Fruit fly (Drosophila melanogaster) whole organism, embryonic: ENCODE data around the gene CG7006.

Experiments
- Antp ChIP-seq: fragments of 200-800 bp; sonication (Bioruptor generic); optimal IDR thresholded peaks from 3 replicates; lab custom pipeline; 2016; ENCODE audit warnings: missing biosample characterization, missing genetic modification characterization
- CG10959 ChIP-seq: fragments of 200-800 bp; sonication (Bioruptor generic); IDR thresholded peaks from 2 replicates; pipeline ENCODE4 v1.3.6; 2022; ENCODE audit warnings: missing biosample characterization, missing genetic modification characterization
- CG12744 ChIP-seq: fragments of 200-800 bp; sonication (Bioruptor generic); optimal IDR thresholded peaks from 2 replicates; lab custom pipeline; 2016; ENCODE audit warnings: missing biosample characterization, missing genetic modification characterization
- CG13775 ChIP-seq: fragments of 200-800 bp; sonication (Bioruptor generic); optimal IDR thresholded peaks from 3 replicates; lab custom pipeline; 2017; ENCODE audit warnings: missing biosample characterization, mild to moderate bottlenecking, missing genetic modification characterization
- CG31365 ChIP-seq: fragments of 200-800 bp; sonication (Bioruptor generic); optimal IDR thresholded peaks from 2 replicates; lab custom pipeline; 2018; ENCODE audit warnings: missing biosample characterization, mild to moderate bottlenecking, missing genetic modification characterization
- CG34224 ChIP-seq: fragments of 200-800 bp; sonication (Bioruptor generic); IDR thresholded peaks from 3 replicates; pipeline ENCODE4 v1.3.6; 2022; ENCODE audit warnings: missing biosample characterization, missing genetic modification characterization; ENCODE audit not compliant: partially characterized antibody
- CG34422 ChIP-seq: fragments of 200-800 bp; sonication (Bioruptor generic); IDR thresholded peaks from 3 replicates; pipeline ENCODE4 v1.3.6; 2022; ENCODE audit warnings: missing biosample characterization, missing genetic modification characterization
- CG3847 ChIP-seq: fragments of 200-800 bp; sonication (Bioruptor generic); IDR thresholded peaks from 2 replicates; pipeline ENCODE4 v1.3.6; 2022; ENCODE audit warnings: missing biosample characterization, missing genetic modification characterization
- CG3995 ChIP-seq: fragments of 200-800 bp; sonication (Bioruptor generic); optimal IDR thresholded peaks from 3 replicates; lab custom pipeline; 2016; ENCODE audit warnings: missing biosample characterization, missing genetic modification characterization
- CG4820 ChIP-seq: fragments of 200-800 bp; sonication (Bioruptor generic); optimal IDR thresholded peaks from 3 replicates; lab custom pipeline; 2016; ENCODE audit warnings: missing biosample characterization, missing genetic modification characterization
- CG5953 ChIP-seq: fragments of 200-800 bp; sonication (Bioruptor generic); IDR thresholded peaks from 2 replicates; pipeline ENCODE4 v1.3.6; 2022; ENCODE audit warnings: missing biosample characterization, missing genetic modification characterization
- CG6254 ChIP-seq: fragments of 200-800 bp; sonication (Bioruptor generic); optimal IDR thresholded peaks from 3 replicates; lab custom pipeline; 2017; ENCODE audit warnings: mild to moderate bottlenecking, missing biosample characterization, missing genetic modification reagents, missing genetic modification characterization
- CG8478 ChIP-seq: fragments of >200 bp; optimal IDR thresholded peaks from 2 replicates; lab custom pipeline; 2018
- Chrac-16 ChIP-seq: fragments of 200-800 bp; sonication (Bioruptor generic); optimal IDR thresholded peaks from 3 replicates; lab custom pipeline; 2016; ENCODE audit warnings: missing biosample characterization, missing genetic modification characterization
- CkIIα-i1 ChIP-seq: fragments of 200-800 bp; sonication (Bioruptor generic); IDR thresholded peaks from 2 replicates; pipeline ENCODE4 v1.3.6; 2022; ENCODE audit warnings: missing biosample characterization, missing genetic modification characterization
- Dad ChIP-seq: fragments of 200-800 bp; sonication (Bioruptor generic); optimal IDR thresholded peaks from 3 replicates; lab custom pipeline; 2016; ENCODE audit warnings: missing biosample characterization, missing genetic modification characterization
- Dfd ChIP-seq, 2 experiments: fragments of >200 bp; optimal IDR thresholded peaks; 2 replicates each; lab custom pipeline; 2017; ENCODE audit warnings: missing biosample characterization in 2 of 2, missing genetic modification characterization in 2 of 2
- Dref ChIP-seq: fragments of 200-800 bp; sonication (Bioruptor generic); IDR thresholded peaks from 2 replicates; pipeline ENCODE4 v1.3.6; 2022; ENCODE audit warnings: missing biosample characterization, missing genetic modification characterization
- ERR ChIP-seq: fragments of 200-800 bp; sonication (Bioruptor generic); optimal IDR thresholded peaks from 2 replicates; lab custom pipeline; 2016; ENCODE audit warnings: missing biosample characterization, missing genetic modification characterization
- H15 ChIP-seq: fragments of 200-800 bp; sonication (Bioruptor generic); IDR thresholded peaks from 3 replicates; pipeline ENCODE4 v1.3.6; 2022; ENCODE audit warnings: missing biosample characterization, missing genetic modification characterization
- HLH3B ChIP-seq: fragments of 200-800 bp; sonication (Bioruptor generic); IDR thresholded peaks from 2 replicates; pipeline ENCODE4 v1.3.6; 2022; ENCODE audit warnings: missing biosample characterization, missing genetic modification characterization
- HLH4C ChIP-seq: fragments of 200-800 bp; sonication (Bioruptor generic); IDR thresholded peaks from 3 replicates; pipeline ENCODE4 v1.3.6; 2022; ENCODE audit warnings: missing biosample characterization, missing genetic modification characterization; ENCODE audit not compliant: partially characterized antibody
- HmgZ ChIP-seq: fragments of 200-800 bp; sonication (Bioruptor generic); optimal IDR thresholded peaks from 2 replicates; lab custom pipeline; 2018; ENCODE audit warnings: missing biosample characterization, mild to moderate bottlenecking, missing genetic modification characterization
- Jarid2 ChIP-seq: fragments of 200-800 bp; sonication (Bioruptor generic); optimal IDR thresholded peaks from 3 replicates; lab custom pipeline; 2017; ENCODE audit warnings: mild to moderate bottlenecking, missing biosample characterization, missing genetic modification reagents, missing genetic modification characterization
- Meics ChIP-seq: fragments of 200-800 bp; sonication (Bioruptor generic); optimal IDR thresholded peaks from 2 replicates; lab custom pipeline; 2017; ENCODE audit warnings: missing biosample characterization, mild to moderate bottlenecking, missing genetic modification characterization
- Myb ChIP-seq: fragments of 200-800 bp; sonication (Bioruptor generic); optimal IDR thresholded peaks from 2 replicates; lab custom pipeline; 2016; ENCODE audit warnings: missing biosample characterization, missing genetic modification characterization
- NFAT ChIP-seq: fragments of 200-800 bp; sonication (Bioruptor generic); IDR thresholded peaks from 2 replicates; pipeline ENCODE4 v1.3.6; 2022; ENCODE audit warnings: missing biosample characterization, missing genetic modification characterization
- Optix ChIP-seq: fragments of 200-800 bp; sonication (Bioruptor generic); IDR thresholded peaks from 3 replicates; pipeline ENCODE4 v1.3.6; 2022; ENCODE audit warnings: missing biosample characterization, missing genetic modification characterization
- Rfx ChIP-seq: fragments of 200-800 bp; sonication (Bioruptor generic); IDR thresholded peaks from 2 replicates; pipeline ENCODE4 v1.3.6; 2022; ENCODE audit warnings: missing biosample characterization, missing genetic modification characterization
- Xrp1 ChIP-seq: fragments of 200-800 bp; sonication (Bioruptor generic); IDR thresholded peaks from 2 replicates; pipeline ENCODE4 v1.3.6; 2022; ENCODE audit warnings: missing biosample characterization, missing genetic modification characterization
- bab2 ChIP-seq: fragments of 200-800 bp; sonication (Bioruptor generic); optimal IDR thresholded peaks from 2 replicates; lab custom pipeline; 2016; ENCODE audit warnings: missing biosample characterization, missing genetic modification characterization
- bsh ChIP-seq, 2 experiments: fragments of 200-800 bp; sonication (Bioruptor generic); optimal IDR thresholded peaks; 2 replicates each; lab custom pipeline; 2017 to 2018; ENCODE audit warnings: mild to moderate bottlenecking in 2 of 2, missing biosample characterization in 2 of 2, missing genetic modification characterization in 2 of 2, moderate library complexity in 1 of 2
- cas ChIP-seq: fragments of 200-800 bp; sonication (Bioruptor generic); IDR thresholded peaks from 2 replicates; pipeline ENCODE4 v1.3.6; 2022; ENCODE audit warnings: missing biosample characterization, missing genetic modification characterization
- crol ChIP-seq: fragments of 200-800 bp; sonication (Bioruptor generic); IDR thresholded peaks from 2 replicates; pipeline ENCODE4 v1.3.6; 2022; ENCODE audit warnings: missing biosample characterization, missing genetic modification characterization
- cwo ChIP-seq: fragments of 200-800 bp; sonication (Bioruptor generic); optimal IDR thresholded peaks from 3 replicates; lab custom pipeline; 2017; ENCODE audit warnings: missing biosample characterization, missing genetic modification characterization, mild to moderate bottlenecking, moderate library complexity, missing genetic modification reagents
- danr ChIP-seq: fragments of 200-800 bp; sonication (Bioruptor generic); IDR thresholded peaks from 2 replicates; pipeline ENCODE4 v1.3.6; 2022; ENCODE audit warnings: missing biosample characterization, missing genetic modification characterization
- dimm ChIP-seq: fragments of 200-800 bp; sonication (Bioruptor generic); IDR thresholded peaks from 2 replicates; pipeline ENCODE4 v1.3.6; 2022; ENCODE audit warnings: missing biosample characterization, missing genetic modification characterization
- ewg ChIP-seq: fragments of 200-800 bp; sonication (Bioruptor generic); optimal IDR thresholded peaks from 3 replicates; lab custom pipeline; 2017; ENCODE audit warnings: mild to moderate bottlenecking, missing biosample characterization, missing genetic modification reagents, missing genetic modification characterization
- gce ChIP-seq: fragments of 200-800 bp; sonication (Bioruptor generic); IDR thresholded peaks from 3 replicates; pipeline ENCODE4 v1.3.6; 2022; ENCODE audit warnings: missing biosample characterization, missing genetic modification characterization
- ham ChIP-seq: fragments of 200-800 bp; sonication (Bioruptor generic); IDR thresholded peaks from 2 replicates; pipeline ENCODE4 v1.3.6; 2022; ENCODE audit warnings: missing biosample characterization, missing genetic modification characterization
- ken ChIP-seq: fragments of 200-800 bp; sonication (Bioruptor generic); IDR thresholded peaks from 3 replicates; pipeline ENCODE4 v1.3.6; 2022; ENCODE audit warnings: missing biosample characterization, missing genetic modification characterization
- lov ChIP-seq, 2 experiments: fragments of 200-800 bp in 1 of 2; fragments of >200 bp in 1 of 2; sonication (Bioruptor generic) in 1 of 2; IDR thresholded peaks in 1 of 2; optimal IDR thresholded peaks in 1 of 2; 2 replicates in 1 of 2; 3 replicates in 1 of 2; pipeline versions ENCODE4 v1.3.6 to Lab custom; 2017 to 2022; ENCODE audit warnings: missing biosample characterization in 1 of 2, missing genetic modification characterization in 1 of 2
- nerfin-1 ChIP-seq: fragments of 200-800 bp; sonication (Bioruptor generic); optimal IDR thresholded peaks from 3 replicates; lab custom pipeline; 2019; ENCODE audit warnings: missing biosample characterization, mild to moderate bottlenecking, missing genetic modification characterization, moderate library complexity
- phol ChIP-seq: fragments of 200-800 bp; sonication (Bioruptor generic); optimal IDR thresholded peaks from 3 replicates; lab custom pipeline; 2018; ENCODE audit warnings: missing biosample characterization, mild to moderate bottlenecking, missing genetic modification characterization, moderate library complexity
- repo ChIP-seq: fragments of 200-800 bp; sonication (Bioruptor generic); optimal IDR thresholded peaks from 2 replicates; lab custom pipeline; 2016; ENCODE audit warnings: missing biosample characterization, missing genetic modification characterization
- run ChIP-seq: fragments of 200-800 bp; sonication (Bioruptor generic); optimal IDR thresholded peaks from 3 replicates; lab custom pipeline; 2018; ENCODE audit warnings: missing biosample characterization, mild to moderate bottlenecking, missing genetic modification characterization
- schlank ChIP-seq: fragments of 200-800 bp; sonication (Bioruptor generic); optimal IDR thresholded peaks from 2 replicates; lab custom pipeline; 2018; ENCODE audit warnings: missing biosample characterization, mild to moderate bottlenecking, missing genetic modification characterization
- sna ChIP-seq: fragments of 200-800 bp; sonication (Bioruptor generic); IDR thresholded peaks from 2 replicates; pipeline ENCODE4 v1.3.6; 2022; ENCODE audit warnings: missing biosample characterization, missing genetic modification characterization; ENCODE audit not compliant: partially characterized antibody
- tap ChIP-seq: fragments of 200-800 bp; optimal IDR thresholded peaks from 3 replicates; lab custom pipeline; 2019; ENCODE audit warnings: missing biosample characterization, mild to moderate bottlenecking, missing genetic modification characterization, moderate library complexity

The CG7006 gene

dm6 chr3R:24810844-24811625 is 39.4 kb upstream of the CG7006 start (continued):
- TF ChIP-seq CG34224 (GFP tag; lab: Robert Waterston, UW), result no peak
- TF ChIP-seq CG5953 (GFP tag; lab: Robert Waterston, UW), result peak; percentile 91
- peak; percentile 85 for TF ChIP-seq cwo
- TF ChIP-seq NFAT (GFP tag; lab: Robert Waterston, UW), result peak; percentile 90
- no peak for TF ChIP-seq Dref (GFP tag; lab: Robert Waterston, UW)
- TF ChIP-seq cas, result peak; percentile 62
- TF ChIP-seq ham (GFP tag; lab: Robert Waterston, UW), result no peak
- peak; percentile 90 for TF ChIP-seq tap (tag; lab: Kevin White, UChicago)
- TF ChIP-seq schlank, result peak; percentile 91
- TF ChIP-seq Dfd (GFP tag; optimal IDR thresholded peaks at IDR 0.05; lab: Kevin White, UChicago), result no peak
- peak; percentile 58; the same call in 1 of the 2 replicates for TF ChIP-seq CG10959
- peak; percentile 82 for TF ChIP-seq CG12744 (GFP tag; lab: Kevin White, UChicago)
- peak; percentile 75 for TF ChIP-seq Myb (GFP tag; lab: Kevin White, UChicago)
- TF ChIP-seq CG6254 (GFP tag; lab: Kevin White, UChicago), result no peak
- peak; percentile 89 for TF ChIP-seq Meics
- peak; percentile 86 for TF ChIP-seq Dad (GFP tag; lab: Kevin White, UChicago)
- TF ChIP-seq Chrac-16 (GFP tag; lab: Kevin White, UChicago), result peak; percentile 78
- peak; percentile 84 to 90 for TF ChIP-seq bsh (GFP tag; optimal IDR thresholded peaks at IDR 0.05; lab: Kevin White, UChicago)
- no peak for TF ChIP-seq lov (optimal IDR thresholded peaks at IDR 0.05; lab: Kevin White, UChicago)
- TF ChIP-seq lov (GFP tag; IDR thresholded peaks at IDR 0.05; lab: Robert Waterston, UW), result peak; percentile 73; the same call in 2 of the 3 replicates
- TF ChIP-seq CG31365, result peak; percentile 74
- peak; percentile 86 for TF ChIP-seq bab2 (GFP tag; lab: Kevin White, UChicago)
- TF ChIP-seq ewg (GFP tag; lab: Kevin White, UChicago), result peak; percentile 73
- TF ChIP-seq HmgZ, result peak; percentile 93
- peak; percentile 79 for TF ChIP-seq Antp (GFP tag; lab: Kevin White, UChicago)
- TF ChIP-seq sna, result no peak
- TF ChIP-seq nerfin-1 (tag; lab: Kevin White, UChicago), result peak; percentile 77
- peak; percentile 84 for TF ChIP-seq CG4820 (GFP tag; lab: Kevin White, UChicago)
- peak; percentile 75 for TF ChIP-seq danr
- peak; percentile 91 for TF ChIP-seq CG34422 (GFP tag; lab: Robert Waterston, UW)
- TF ChIP-seq phol (tag; lab: Kevin White, UChicago), result peak; percentile 82
- peak; percentile 95 for TF ChIP-seq Rfx (GFP tag; lab: Robert Waterston, UW)
- TF ChIP-seq repo (GFP tag; lab: Kevin White, UChicago), result peak; percentile 78
- 0 out of 2 replicates have a peak, but pooled peaks have one; percentile 21 for TF ChIP-seq crol
- TF ChIP-seq HLH3B, result peak; percentile 89
- peak; percentile 59 for TF ChIP-seq run (tag; lab: Kevin White, UChicago)
- peak; percentile 67 for TF ChIP-seq dimm (GFP tag; lab: Robert Waterston, UW)
- no peak for TF ChIP-seq HLH4C (GFP tag; lab: Robert Waterston, UW)
- TF ChIP-seq CkIIα-i1 (GFP tag; lab: Robert Waterston, UW), result 0 out of 2 replicates have a peak, but pooled peaks have one; percentile 24
- TF ChIP-seq CG8478 (lab: Kevin White, UChicago), result no peak
- TF ChIP-seq Optix (GFP tag; lab: Robert Waterston, UW), result peak; percentile 89
- peak; percentile 86 for TF ChIP-seq H15 (GFP tag; lab: Robert Waterston, UW)
- TF ChIP-seq CG3847 (GFP tag; lab: Robert Waterston, UW), result peak; percentile 87
- peak; percentile 75; the same call in 1 of the 3 replicates for TF ChIP-seq gce (GFP tag; lab: Robert Waterston, UW)
- TF ChIP-seq CG3995, result peak; percentile 54
- TF ChIP-seq Xrp1 (GFP tag; lab: Robert Waterston, UW), result peak; percentile 90
- peak; percentile 86 for TF ChIP-seq ERR (GFP tag; lab: Kevin White, UChicago)
- TF ChIP-seq Jarid2, result peak; percentile 75
- TF ChIP-seq CG13775 (GFP tag; lab: Kevin White, UChicago), result peak; percentile 75
- TF ChIP-seq ken (GFP tag; lab: Robert Waterston, UW), result peak; percentile 89
